Fruit fly (Drosophila melanogaster) whole organism, pupa: ENCODE data around the gene CG9837.

ENCODE experiments used
- CG10348 ChIP-seq: fragments of 200-800 bp; sonication (Bioruptor generic); IDR thresholded peaks from 2 replicates; pipeline ENCODE4 v1.3.6; 2022; ENCODE audit warnings: missing biosample characterization, missing genetic modification characterization
- CG14655 ChIP-seq: fragments of 200-800 bp; sonication (Bioruptor generic); optimal IDR thresholded peaks from 3 replicates; lab custom pipeline; 2017; ENCODE audit warnings: mild to moderate bottlenecking, missing biosample characterization, missing genetic modification reagents, missing genetic modification characterization
- CG15710 ChIP-seq: fragments of 200-800 bp; sonication (Bioruptor generic); optimal IDR thresholded peaks from 2 replicates; lab custom pipeline; 2018; ENCODE audit warnings: missing biosample characterization, mild to moderate bottlenecking, missing genetic modification characterization, moderate library complexity
- CG34367 ChIP-seq: fragments of 200-800 bp; sonication (Bioruptor generic); optimal IDR thresholded peaks from 2 replicates; lab custom pipeline; 2018; ENCODE audit warnings: missing biosample characterization, mild to moderate bottlenecking, missing genetic modification characterization
- CG4496 ChIP-seq: fragments of 200-800 bp; sonication (Bioruptor generic); IDR thresholded peaks from 3 replicates; pipeline ENCODE4 v1.3.6; 2022; ENCODE audit warnings: missing biosample characterization, missing genetic modification characterization
- CG8159 ChIP-seq: fragments of 200-800 bp; sonication (Bioruptor generic); optimal IDR thresholded peaks from 3 replicates; lab custom pipeline; 2018; ENCODE audit warnings: missing biosample characterization, mild to moderate bottlenecking, missing genetic modification characterization, moderate library complexity
- CG9948 ChIP-seq: fragments of 200-800 bp; sonication (Bioruptor generic); optimal IDR thresholded peaks from 2 replicates; lab custom pipeline; 2018; ENCODE audit warnings: missing biosample characterization, mild to moderate bottlenecking, missing genetic modification characterization, moderate library complexity
- EcR ChIP-seq: fragments of 200-800 bp; sonication (Bioruptor generic); optimal IDR thresholded peaks from 3 replicates; lab custom pipeline; 2019; ENCODE audit warnings: missing biosample characterization, missing genetic modification characterization, mild to moderate bottlenecking, moderate library complexity, missing genetic modification reagents
- Pif1B ChIP-seq: fragments of 200-800 bp; sonication (Bioruptor generic); optimal IDR thresholded peaks from 3 replicates; lab custom pipeline; 2016; ENCODE audit warnings: missing biosample characterization, missing genetic modification characterization
- Snoo ChIP-seq: fragments of 200-800 bp; sonication (Bioruptor generic); optimal IDR thresholded peaks from 3 replicates; lab custom pipeline; 2017; ENCODE audit warnings: missing biosample characterization, mild to moderate bottlenecking, missing genetic modification characterization, inconsistent platforms
- rn ChIP-seq: fragments of 200-800 bp; sonication (Bioruptor generic); IDR thresholded peaks from 2 replicates; pipeline ENCODE4 v1.3.6; 2022; ENCODE audit warnings: missing biosample characterization, missing genetic modification characterization

- TF ChIP-seq EcR (GFP tag; lab: Kevin White, UChicago) (no peak), CG9948 (no peak), rn (GFP tag; lab: Robert Waterston, UW) (no peak), CG4496 (GFP tag; lab: Robert Waterston, UW) (0 out of 3 replicates have a peak, but pooled peaks have one; percentile 25), Snoo (tag; lab: Kevin White, UChicago) (no peak), Pif1B (no peak), CG10348 (no peak), CG14655 (GFP tag; lab: Kevin White, UChicago) (no peak), CG34367 (tag; lab: Kevin White, UChicago) (no peak), CG15710 (no peak), CG8159 (tag; lab: Kevin White, UChicago) (no peak)
Measured at dm6 chr3R:8799866-8800265, 13.5 kb downstream of the CG9837 start.
